Worm (Caenorhabditis elegans) whole organism, L4 larva: ENCODE results near the gene srx-76.
A peak's percentile ranks its signal among the peaks of the same experiment; 100 is the strongest.

Experiments used
- F37D6.2 ChIP-seq: sonication (generic microtip); optimal IDR thresholded peaks from 2 replicates; lab custom pipeline; 2016; ENCODE audit warnings: mild to moderate bottlenecking, missing genetic modification characterization, missing compliant biosample characterization
- F44E2.7 ChIP-seq: fragments of 200-800 bp; sonication (Bioruptor generic); IDR thresholded peaks from 2 replicates; pipeline ENCODE4 v2.1.2; 2022; ENCODE audit warnings: missing genetic modification characterization, missing compliant biosample characterization
- R02D3.7 ChIP-seq: fragments of 150-350 bp; sonication (generic microtip); optimal IDR thresholded peaks from 3 replicates; lab custom pipeline; 2014; ENCODE audit warnings: missing biosample characterization, missing genetic modification characterization
- aha-1 ChIP-seq: fragments of 150-350 bp; peaks from one replicate; lab custom pipeline; 2014; ENCODE audit warnings: missing biosample characterization, missing genetic modification characterization
- aly-2 ChIP-seq: sonication (generic microtip); optimal IDR thresholded peaks from 2 replicates; lab custom pipeline; 2018; ENCODE audit warnings: missing biosample characterization, missing genetic modification characterization
- ceh-44 ChIP-seq: fragments of 200-800 bp; sonication (Bioruptor generic); IDR thresholded peaks from 2 replicates; pipeline ENCODE4 v1.3.6; 2022; ENCODE audit warnings: missing genetic modification reagents, missing genetic modification characterization, missing compliant biosample characterization
- ctbp-1 ChIP-seq: fragments of 200-800 bp; sonication (Bioruptor generic); IDR thresholded peaks from 2 replicates; pipeline ENCODE4 v1.3.6; 2022; ENCODE audit warnings: missing genetic modification reagents, missing genetic modification characterization, missing compliant biosample characterization
- daf-16 ChIP-seq, 3 experiments: sonication (generic microtip); optimal IDR thresholded peaks; 2 replicates each; lab custom pipeline; 2016 to 2017; ENCODE audit warnings: missing genetic modification characterization in 3 of 3, missing genetic modification reagents in 3 of 3, mild to moderate bottlenecking in 2 of 3, missing compliant biosample characterization in 2 of 3, missing biosample characterization in 1 of 3, moderate library complexity in 1 of 3
- daf-19 ChIP-seq: fragments of 200-800 bp; sonication (Bioruptor generic); conservative IDR thresholded peaks from 2 replicates; pipeline ENCODE4 v1.3.6; 2022; ENCODE audit warnings: missing genetic modification characterization, missing compliant biosample characterization
- dmd-6 ChIP-seq: fragments of 200-800 bp; sonication (Bioruptor generic); IDR thresholded peaks from 2 replicates; pipeline ENCODE4 v1.3.6; 2022; ENCODE audit warnings: missing genetic modification reagents, missing genetic modification characterization, missing compliant biosample characterization
- duxl-1 ChIP-seq: sonication (generic microtip); optimal IDR thresholded peaks from 2 replicates; lab custom pipeline; 2016; ENCODE audit warnings: mild to moderate bottlenecking, missing genetic modification characterization, moderate library complexity, missing compliant biosample characterization; ENCODE audit not compliant: poor library complexity
- dve-1 ChIP-seq: sonication (generic microtip); optimal IDR thresholded peaks from 2 replicates; lab custom pipeline; 2017; ENCODE audit warnings: antibody characterized with exemption, mild to moderate bottlenecking, missing genetic modification characterization, missing compliant biosample characterization; ENCODE audit not compliant: insufficient read depth
- egl-43 ChIP-seq: fragments of 200-800 bp; sonication (Bioruptor generic); IDR thresholded peaks from 2 replicates; pipeline ENCODE4 v1.3.6; 2022; ENCODE audit warnings: missing genetic modification reagents, missing genetic modification characterization, missing compliant biosample characterization
- hlh-11 ChIP-seq: fragments of 200-800 bp; sonication (Bioruptor generic); optimal IDR thresholded peaks from 2 replicates; lab custom pipeline; 2018; ENCODE audit warnings: mild to moderate bottlenecking, missing genetic modification characterization, missing compliant biosample characterization
- lim-7 ChIP-seq: fragments of 200-800 bp; sonication (Bioruptor generic); IDR thresholded peaks from 2 replicates; pipeline ENCODE4 v1.3.6; 2022; ENCODE audit warnings: missing genetic modification characterization, missing compliant biosample characterization
- lin-29 ChIP-seq: fragments of 200-800 bp; sonication (Bioruptor generic); IDR thresholded peaks from 2 replicates; pipeline ENCODE4 v1.3.6; 2022; ENCODE audit warnings: missing genetic modification reagents, missing genetic modification characterization, missing compliant biosample characterization
- lin-39 ChIP-seq: fragments of 150-350 bp; optimal IDR thresholded peaks from 2 replicates; lab custom pipeline; 2014; ENCODE audit warnings: missing biosample characterization, missing genetic modification reagents, missing genetic modification characterization
- lsy-2 ChIP-seq, 2 experiments: fragments of 150-350 bp in 1 of 2; sonication (generic microtip) in 1 of 2; optimal IDR thresholded peaks; 2 replicates each; lab custom pipeline; 2014 to 2017; ENCODE audit warnings: missing biosample characterization in 2 of 2, missing genetic modification characterization in 2 of 2
- madf-9 ChIP-seq: fragments of 200-800 bp; sonication (Bioruptor generic); conservative IDR thresholded peaks from 2 replicates; pipeline ENCODE4 v1.3.6; 2022; ENCODE audit warnings: missing genetic modification reagents, missing genetic modification characterization, missing compliant biosample characterization
- mdl-1 ChIP-seq, 2 experiments: fragments of 150-350 bp in 1 of 2; sonication (generic microtip) in 1 of 2; optimal IDR thresholded peaks; 2 replicates each; lab custom pipeline; 2014 to 2017; ENCODE audit warnings: missing biosample characterization in 2 of 2, missing genetic modification characterization in 2 of 2
- mep-1 ChIP-seq: fragments of 150-350 bp; sonication (generic microtip); optimal IDR thresholded peaks from 3 replicates; lab custom pipeline; 2014; ENCODE audit warnings: missing biosample characterization, missing genetic modification characterization
- mes-2 ChIP-seq: sonication (generic microtip); optimal IDR thresholded peaks from 2 replicates; lab custom pipeline; 2016; ENCODE audit warnings: missing genotype, mild to moderate bottlenecking, missing genetic modification characterization, missing compliant biosample characterization; ENCODE audit not compliant: poor library complexity, severe bottlenecking
- nhr-25 ChIP-seq: sonication (generic microtip); optimal IDR thresholded peaks from 2 replicates; lab custom pipeline; 2017; ENCODE audit warnings: missing genetic modification characterization, mild to moderate bottlenecking, missing compliant biosample characterization, antibody characterized with exemption, moderate library complexity, borderline replicate concordance; ENCODE audit not compliant: insufficient read depth
- nhr-28 ChIP-seq: fragments of 150-350 bp; optimal IDR thresholded peaks from 2 replicates; lab custom pipeline; 2014; ENCODE audit warnings: missing biosample characterization, missing genetic modification characterization
- nhr-41 ChIP-seq: fragments of 200-800 bp; sonication (Bioruptor generic); IDR thresholded peaks from 2 replicates; pipeline ENCODE4 v1.3.6; 2022; ENCODE audit warnings: missing genetic modification reagents, missing genetic modification characterization, missing compliant biosample characterization
- nhr-42 ChIP-seq: fragments of 200-800 bp; sonication (Bioruptor generic); IDR thresholded peaks from 2 replicates; pipeline ENCODE4 v1.3.6; 2022; ENCODE audit warnings: missing genetic modification characterization, missing compliant biosample characterization
- nhr-48 ChIP-seq: sonication (generic microtip); optimal IDR thresholded peaks from 2 replicates; lab custom pipeline; 2016; ENCODE audit warnings: mild to moderate bottlenecking, missing genetic modification characterization, missing compliant biosample characterization
- php-3 ChIP-seq: fragments of 200-800 bp; sonication (Bioruptor generic); IDR thresholded peaks from 2 replicates; pipeline ENCODE4 v1.3.6; 2022; ENCODE audit warnings: missing genetic modification reagents, missing genetic modification characterization, missing compliant biosample characterization
- pqm-1 ChIP-seq: sonication (generic microtip); optimal IDR thresholded peaks from 2 replicates; lab custom pipeline; 2017; ENCODE audit warnings: missing biosample characterization, missing genetic modification characterization
- skn-1 ChIP-seq: fragments of 150-350 bp; optimal IDR thresholded peaks from 2 replicates; lab custom pipeline; 2014; ENCODE audit warnings: missing biosample characterization, missing genetic modification characterization
- tag-97 ChIP-seq: fragments of 200-800 bp; sonication (Bioruptor generic); IDR thresholded peaks from 2 replicates; pipeline ENCODE4 v1.3.6; 2022; ENCODE audit warnings: missing genetic modification characterization, missing compliant biosample characterization
- unc-62 ChIP-seq, 3 experiments: fragments of 150-350 bp in 1 of 3; sonication (generic microtip); optimal IDR thresholded peaks in 2 of 3; peaks in 1 of 3; 1 replicate in 1 of 3; 2 replicates in 2 of 3; lab custom pipeline; 2014 to 2017; ENCODE audit warnings: missing biosample characterization in 3 of 3, missing genetic modification characterization in 3 of 3, missing genetic modification reagents in 3 of 3, missing genotype in 1 of 3
- zfp-2 ChIP-seq: sonication (generic microtip); optimal IDR thresholded peaks from 2 replicates; lab custom pipeline; 2016; ENCODE audit warnings: mild to moderate bottlenecking, missing genetic modification characterization, missing compliant biosample characterization
- zfp-3 ChIP-seq: fragments of 200-800 bp; sonication (Bioruptor generic); conservative IDR thresholded peaks from 2 replicates; pipeline ENCODE4 v1.3.6; 2022; ENCODE audit warnings: missing genetic modification reagents, missing genetic modification characterization, missing compliant biosample characterization
- ztf-7 ChIP-seq: fragments of 150-350 bp; optimal IDR thresholded peaks from 2 replicates; lab custom pipeline; 2014; ENCODE audit warnings: missing biosample characterization, missing genetic modification characterization

Gene srx-76

ce11 chrV:11900127-11900526 is 8.5 kb downstream of the srx-76 start:
- TF ChIP-seq aha-1 (tag; lab: Kevin White, UChicago) (peak; percentile 50), daf-16 (GFP tag; optimal IDR thresholded peaks at IDR 0.05; lab: Kevin White, UChicago) (no peak), daf-16 (tag; optimal IDR thresholded peaks at IDR 0.05; lab: Kevin White, UChicago) (peak; percentile 29), dmd-6 (GFP tag; lab: Robert Waterston, UW) (peak; percentile 48; the same call in 1 of the 2 replicates), dve-1 (tag; lab: Kevin White, UChicago) (peak; percentile 14), hlh-11 (peak; percentile 54), ctbp-1 (GFP tag; lab: Robert Waterston, UW) (no peak), mdl-1 (tag; optimal IDR thresholded peaks at IDR 0.05; lab: Kevin White, UChicago) (peak in 1 of 2 experiments; percentile 2), pqm-1 (tag; lab: Kevin White, UChicago) (peak; percentile 72), aly-2 (tag; lab: Kevin White, UChicago) (no peak), R02D3.7 (no peak), nhr-28 (tag; lab: Kevin White, UChicago) (peak; percentile 34), nhr-25 (tag; lab: Kevin White, UChicago) (no peak)

ce11 chrV:11901260-11901659 is 9.6 kb downstream of the srx-76 start:
- TF ChIP-seq nhr-25 (tag; lab: Kevin White, UChicago) (no peak), aha-1 (tag; lab: Kevin White, UChicago) (peak; percentile 94)
- TF ChIP-seq, all 104 proteins: peak for 1

- TF ChIP-seq lin-29 (GFP tag; lab: Robert Waterston, UW) (no peak), F44E2.7 (GFP tag; lab: Robert Waterston, UW) (no peak), madf-9 (no peak), zfp-2 (tag; lab: Kevin White, UChicago) (no peak), lim-7 (GFP tag; lab: Robert Waterston, UW) (no peak), unc-62 (GFP tag; optimal IDR thresholded peaks at IDR 0.05 in 1 of 2; lab: Kevin White, UChicago) (peak in 1 of 2 experiments; percentile 81), unc-62 (tag; optimal IDR thresholded peaks at IDR 0.05; lab: Kevin White, UChicago) (no peak), nhr-28 (tag; lab: Kevin White, UChicago) (no peak), egl-43 (GFP tag; lab: Robert Waterston, UW) (no peak), mep-1 (tag; lab: Kevin White, UChicago) (no peak)
These were observed 10.5 kb downstream of the srx-76 start for ce11 chrV:11902161-11902560.

ce11 chrV:11905977-11906376 is 14.4 kb downstream of the srx-76 start:
- TF ChIP-seq zfp-2 (tag; lab: Kevin White, UChicago) (no peak), aha-1 (tag; lab: Kevin White, UChicago) (peak; percentile 93), skn-1 (tag; lab: Kevin White, UChicago) (no peak)
- TF ChIP-seq, all 104 proteins: peak for 1

ce11 chrV:11913283-11913682 is 21.7 kb downstream of the srx-76 start:
- TF ChIP-seq ztf-7 (tag; lab: Kevin White, UChicago) (no peak), mes-2 (tag; lab: Kevin White, UChicago) (no peak), unc-62 (GFP tag; optimal IDR thresholded peaks at IDR 0.05 in 1 of 2; lab: Kevin White, UChicago) (peak in 1 of 2 experiments; percentile 82), unc-62 (tag; optimal IDR thresholded peaks at IDR 0.05; lab: Kevin White, UChicago) (no peak)

ce11 chrV:11917186-11917585 is 25.6 kb downstream of the srx-76 start, which contains the start of gene R31.2:
R31.2 (plus strand) TSS chrV:11917573.
- no peak for TF ChIP-seq lin-29 (GFP tag; lab: Robert Waterston, UW)
- no peak for TF ChIP-seq zfp-3
- TF ChIP-seq aly-2 (tag; lab: Kevin White, UChicago) = no peak
- TF ChIP-seq nhr-42 = no peak
- no peak for TF ChIP-seq ceh-44 (GFP tag; lab: Robert Waterston, UW)
- no peak for TF ChIP-seq lin-39
- TF ChIP-seq php-3 (GFP tag; lab: Robert Waterston, UW) = no peak
- TF ChIP-seq daf-19 (GFP tag; lab: Robert Waterston, UW) = no peak
- TF ChIP-seq F37D6.2 (tag; lab: Kevin White, UChicago) = no peak
- TF ChIP-seq tag-97 (GFP tag; lab: Robert Waterston, UW) = no peak
- TF ChIP-seq nhr-48 (tag; lab: Kevin White, UChicago) = no peak
- TF ChIP-seq lsy-2 (tag; optimal IDR thresholded peaks at IDR 0.05; lab: Kevin White, UChicago) = no peak
- TF ChIP-seq duxl-1 (tag; lab: Kevin White, UChicago) = no peak
- no peak for TF ChIP-seq nhr-41
- TF ChIP-seq madf-9 = no peak
